Worm (Caenorhabditis elegans) whole organism, L3 larva: ENCODE data around the gene F49C12.1.

Experiments
- aly-2 ChIP-seq: fragments of 150-350 bp; optimal IDR thresholded peaks from 2 replicates; lab custom pipeline; 2014; ENCODE audit warnings: missing biosample characterization, missing genetic modification characterization
- ama-1 ChIP-seq: fragments of 150-350 bp; optimal IDR thresholded peaks from 2 replicates; lab custom pipeline; 2018
- ceh-28 ChIP-seq: fragments of 150-350 bp; optimal IDR thresholded peaks from 2 replicates; lab custom pipeline; 2014; ENCODE audit warnings: missing biosample characterization, missing genetic modification reagents, missing genetic modification characterization
- ceh-82 ChIP-seq: fragments of 150-350 bp; optimal IDR thresholded peaks from 2 replicates; lab custom pipeline; 2014; ENCODE audit warnings: missing biosample characterization, missing genetic modification characterization
- ceh-9 ChIP-seq: sonication (generic microtip); optimal IDR thresholded peaks from 2 replicates; lab custom pipeline; 2018; ENCODE audit warnings: missing biosample characterization, missing genetic modification characterization
- daf-12 ChIP-seq: fragments of 150-350 bp; optimal IDR thresholded peaks from 2 replicates; lab custom pipeline; 2014; ENCODE audit warnings: missing biosample characterization, missing genetic modification reagents, missing genetic modification characterization
- egl-5 ChIP-seq: fragments of 150-350 bp; optimal IDR thresholded peaks from 2 replicates; lab custom pipeline; 2017; ENCODE audit warnings: missing biosample characterization, missing genetic modification reagents, missing genetic modification characterization, inconsistent platforms
- elt-2 ChIP-seq: sonication (generic microtip); optimal IDR thresholded peaks from 2 replicates; lab custom pipeline; 2016; ENCODE audit warnings: missing genetic modification reagents, mild to moderate bottlenecking, missing genetic modification characterization, missing compliant biosample characterization
- eor-1 ChIP-seq, 2 experiments: fragments of 150-350 bp; optimal IDR thresholded peaks; 2 replicates each; lab custom pipeline; 2014 to 2018; ENCODE audit warnings: missing biosample characterization in 2 of 2, missing genetic modification characterization in 2 of 2
- fkh-2 ChIP-seq: fragments of 150-350 bp; optimal IDR thresholded peaks from 2 replicates; lab custom pipeline; 2014; ENCODE audit warnings: missing biosample characterization, missing genetic modification reagents, missing genetic modification characterization
- fos-1 ChIP-seq: fragments of 150-350 bp; optimal IDR thresholded peaks from 2 replicates; lab custom pipeline; 2014; ENCODE audit warnings: missing biosample characterization, missing genetic modification characterization
- hmg-11 ChIP-seq: sonication (generic microtip); optimal IDR thresholded peaks from 2 replicates; lab custom pipeline; 2016; ENCODE audit warnings: missing genetic modification characterization, missing compliant biosample characterization
- lin-15B ChIP-seq: fragments of 150-350 bp; optimal IDR thresholded peaks from 2 replicates; lab custom pipeline; 2014; ENCODE audit warnings: missing biosample characterization, missing genetic modification characterization
- lsy-12 ChIP-seq: sonication (generic microtip); optimal IDR thresholded peaks from 2 replicates; lab custom pipeline; 2016; ENCODE audit warnings: mild to moderate bottlenecking, missing genetic modification characterization, missing compliant biosample characterization
- mdl-1 ChIP-seq: fragments of 150-350 bp; optimal IDR thresholded peaks from 2 replicates; lab custom pipeline; 2014; ENCODE audit warnings: missing biosample characterization, missing genetic modification characterization
- mml-1 ChIP-seq: fragments of 150-350 bp; sonication (generic microtip); optimal IDR thresholded peaks from 3 replicates; lab custom pipeline; 2014; ENCODE audit warnings: missing biosample characterization, missing genetic modification characterization
- nfya-1 ChIP-seq: sonication (generic microtip); optimal IDR thresholded peaks from 2 replicates; lab custom pipeline; 2017; ENCODE audit warnings: missing genetic modification characterization, mild to moderate bottlenecking, missing compliant biosample characterization, antibody characterized with exemption, moderate library complexity; ENCODE audit not compliant: insufficient read depth
- nhr-12 ChIP-seq: fragments of 150-350 bp; optimal IDR thresholded peaks from 2 replicates; lab custom pipeline; 2014; ENCODE audit warnings: missing biosample characterization, missing genetic modification characterization
- nhr-28 ChIP-seq: fragments of 150-350 bp; optimal IDR thresholded peaks from 2 replicates; lab custom pipeline; 2014; ENCODE audit warnings: missing biosample characterization, missing genetic modification characterization
- nhr-43 ChIP-seq: sonication (generic microtip); optimal IDR thresholded peaks from 2 replicates; lab custom pipeline; 2016; ENCODE audit warnings: mild to moderate bottlenecking, missing genetic modification characterization, missing compliant biosample characterization; ENCODE audit not compliant: poor library complexity, severe bottlenecking
- nhr-67 ChIP-seq: fragments of 150-350 bp; optimal IDR thresholded peaks from 2 replicates; lab custom pipeline; 2014; ENCODE audit warnings: missing biosample characterization, missing genetic modification characterization
- pha-4 ChIP-seq: fragments of 150-350 bp; optimal IDR thresholded peaks from 2 replicates; lab custom pipeline; 2014; ENCODE audit warnings: missing biosample characterization, missing genetic modification reagents, missing genetic modification characterization
- pqm-1 ChIP-seq: fragments of 150-350 bp; optimal IDR thresholded peaks from 2 replicates; lab custom pipeline; 2017; ENCODE audit warnings: missing biosample characterization, missing genetic modification characterization, inconsistent platforms
- skn-1 ChIP-seq: fragments of 150-350 bp; optimal IDR thresholded peaks from 2 replicates; lab custom pipeline; 2014; ENCODE audit warnings: missing biosample characterization, missing genetic modification characterization
- snpc-4 ChIP-seq: fragments of 150-350 bp; optimal IDR thresholded peaks from 2 replicates; lab custom pipeline; 2014; ENCODE audit warnings: missing biosample characterization, missing genetic modification characterization
- tbx-2 ChIP-seq: sonication (generic microtip); optimal IDR thresholded peaks from 2 replicates; lab custom pipeline; 2016; ENCODE audit warnings: mild to moderate bottlenecking, missing genetic modification characterization, missing compliant biosample characterization
- unc-62 ChIP-seq: fragments of 150-350 bp; sonication (generic microtip); optimal IDR thresholded peaks from 4 replicates; lab custom pipeline; 2014; ENCODE audit warnings: missing biosample characterization, missing genetic modification reagents, missing genetic modification characterization
- ztf-11 ChIP-seq: fragments of 150-350 bp; optimal IDR thresholded peaks from 2 replicates; lab custom pipeline; 2014; ENCODE audit warnings: missing biosample characterization, missing genetic modification characterization

Gene F49C12.1

ce11 chrIV:9335552-9336251 lies 39.5 kb upstream of the F49C12.1 start, which contains the start of the genes coa-4 and T20D3.14:
TSS of gene coa-4 (minus strand) at chrIV:9335602.
TSS of gene T20D3.14 (minus strand) at chrIV:9335909.
- TF ChIP-seq pha-4 (tag; lab: Kevin White, UChicago) (peak; percentile 80), lin-15B (tag; lab: Kevin White, UChicago) (peak; percentile 25), snpc-4 (tag; lab: Kevin White, UChicago) (peak; percentile 27), nfya-1 (tag; lab: Kevin White, UChicago) (peak; percentile 61), hmg-11 (tag; lab: Kevin White, UChicago) (peak; percentile 2), elt-2 (tag; lab: Kevin White, UChicago) (peak; percentile 75), egl-5 (tag; lab: Kevin White, UChicago) (no peak), daf-12 (no peak)

ce11 chrIV:9333007-9333406 lies 36.9 kb upstream of the F49C12.1 start:
- TF ChIP-seq pqm-1 (peak; percentile 57), mml-1 (tag; lab: Kevin White, UChicago) (no peak), mdl-1 (tag; lab: Kevin White, UChicago) (no peak), ceh-28 (tag; lab: Kevin White, UChicago) (no peak), snpc-4 (tag; lab: Kevin White, UChicago) (no peak), ama-1 (lab: Kevin White, UChicago) (no peak), elt-2 (tag; lab: Kevin White, UChicago) (peak; percentile 93), nhr-28 (no peak), nhr-67 (no peak), skn-1 (tag; lab: Kevin White, UChicago) (no peak), nhr-12 (no peak)

- no peak for TF ChIP-seq ztf-11
- TF ChIP-seq elt-2 (tag; lab: Kevin White, UChicago), result no peak
- no peak for TF ChIP-seq ceh-9 (tag; lab: Kevin White, UChicago)
- no peak for TF ChIP-seq eor-1 (tag; optimal IDR thresholded peaks at IDR 0.05; lab: Kevin White, UChicago)
- no peak for TF ChIP-seq skn-1 (tag; lab: Kevin White, UChicago)
- TF ChIP-seq lsy-12 (tag; lab: Kevin White, UChicago), result no peak
- no peak for TF ChIP-seq ama-1 (lab: Kevin White, UChicago)
- no peak for TF ChIP-seq nhr-12
- no peak for TF ChIP-seq nhr-43 (tag; lab: Kevin White, UChicago)
- no peak for TF ChIP-seq ceh-82 (tag; lab: Kevin White, UChicago)
- no peak for TF ChIP-seq daf-12
Measured at ce11 chrIV:9330755-9331154, 34.6 kb upstream of the F49C12.1 start, which contains the start of gene nspg-7.1. TSS of gene nspg-7.1 (minus strand) at chrIV:9330855.

- TF ChIP-seq aly-2 (tag; lab: Kevin White, UChicago) (no peak), unc-62 (no peak), daf-12 (no peak), fkh-2 (tag; lab: Kevin White, UChicago) (no peak), ceh-28 (tag; lab: Kevin White, UChicago) (no peak), eor-1 (tag; optimal IDR thresholded peaks at IDR 0.05; lab: Kevin White, UChicago) (no peak), fos-1 (tag; lab: Kevin White, UChicago) (no peak)
Measured at ce11 chrIV:9327706-9328105, 31.6 kb upstream of the F49C12.1 start, which contains the start of gene clec-183. TSS of gene clec-183 (plus strand) at chrIV:9328006.

DNA sequence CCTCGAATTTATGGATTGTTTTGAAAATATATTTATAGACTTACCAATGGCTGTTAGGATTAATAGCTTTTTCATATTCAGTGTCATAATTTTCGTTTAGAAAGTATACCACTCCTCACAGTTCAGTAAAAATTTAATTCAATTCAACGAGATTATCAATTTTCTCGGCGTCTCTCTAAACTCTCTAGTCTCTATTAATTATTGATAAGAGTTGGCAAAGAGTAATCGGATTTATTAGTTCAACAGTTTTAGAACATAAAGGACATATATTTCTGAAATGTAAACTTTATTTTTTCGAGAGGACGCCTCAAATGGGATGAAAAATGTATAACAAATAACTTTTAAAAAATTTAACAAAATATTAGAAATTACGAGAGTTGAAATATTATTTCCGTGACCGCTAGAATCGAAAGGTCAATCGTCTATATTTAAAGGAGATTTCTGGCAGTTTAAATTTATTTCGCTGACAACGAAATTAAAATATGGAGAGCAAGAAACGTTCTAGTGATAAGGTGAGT lies 27.9 kb upstream of the F49C12.1 start, which contains the start of the genes nspg-11 and F49C12.15:
Gene nspg-11, minus strand, starts transcription at position 101 of the 518 bp plus-strand sequence.
Gene F49C12.15, plus strand, starts transcription at position 468 of the 518 bp plus-strand sequence.
- TF ChIP-seq pqm-1 (no peak), elt-2 (tag; lab: Kevin White, UChicago) (peak; percentile 10)

- TF ChIP-seq ama-1 (lab: Kevin White, UChicago), result peak; percentile 58
- TF ChIP-seq tbx-2 (tag; lab: Kevin White, UChicago), result peak; percentile 2
- TF ChIP-seq skn-1 (tag; lab: Kevin White, UChicago), result no peak
- peak; percentile 43 for TF ChIP-seq nhr-43 (tag; lab: Kevin White, UChicago)
- TF ChIP-seq elt-2 (tag; lab: Kevin White, UChicago), result peak; percentile 20
- no peak for TF ChIP-seq snpc-4 (tag; lab: Kevin White, UChicago)
Measured at ce11 chrIV:9322489-9322888, 26.3 kb upstream of the F49C12.1 start.
